Worm (Caenorhabditis elegans) whole organism, early embryonic: ENCODE measurements around the gene Y25C1A.7.

Source experiments
- B0310.2 ChIP-seq: sonication (generic microtip); optimal IDR thresholded peaks from 2 replicates; lab custom pipeline; 2016; ENCODE audit warnings: mild to moderate bottlenecking, missing genetic modification characterization, missing compliant biosample characterization
- aly-1 ChIP-seq: sonication (generic microtip); optimal IDR thresholded peaks from 2 replicates; lab custom pipeline; 2016; ENCODE audit warnings: missing genetic modification characterization, missing compliant biosample characterization
- ama-1 ChIP-seq: fragments of 150-350 bp; optimal IDR thresholded peaks from 2 replicates; lab custom pipeline; 2014
- ceh-13 ChIP-seq: fragments of 200-800 bp; sonication (Bioruptor generic); optimal IDR thresholded peaks from 2 replicates; lab custom pipeline; 2018; ENCODE audit warnings: mild to moderate bottlenecking, missing genetic modification characterization, missing compliant biosample characterization
- ets-7 ChIP-seq: sonication (generic microtip); optimal IDR thresholded peaks from 2 replicates; lab custom pipeline; 2016; ENCODE audit warnings: missing genotype, missing genetic modification characterization, missing compliant biosample characterization
- hmg-4 ChIP-seq: fragments of 200-800 bp; sonication (Bioruptor generic); optimal IDR thresholded peaks from 2 replicates; lab custom pipeline; 2018; ENCODE audit warnings: mild to moderate bottlenecking, missing genetic modification characterization, missing compliant biosample characterization
- scrt-1 ChIP-seq: fragments of 200-800 bp; sonication (Bioruptor generic); IDR thresholded peaks from 2 replicates; pipeline ENCODE4 v1.3.6; 2022; ENCODE audit warnings: missing genetic modification characterization, missing compliant biosample characterization
- sea-1 ChIP-seq: fragments of 200-800 bp; sonication (Bioruptor generic); conservative IDR thresholded peaks from 2 replicates; pipeline ENCODE4 v1.3.6; 2022; ENCODE audit warnings: missing genetic modification characterization, missing compliant biosample characterization
- tra-4 ChIP-seq: sonication (generic microtip); optimal IDR thresholded peaks from 2 replicates; lab custom pipeline; 2017; ENCODE audit warnings: missing genetic modification characterization, missing compliant biosample characterization

ce11 chrII:3028264-3028663, 42.6 kb downstream of the Y25C1A.7 start:
- TF ChIP-seq tra-4 (tag; lab: Kevin White, UChicago): no peak
- no peak for TF ChIP-seq ama-1 (lab: Kevin White, UChicago)
- no peak for TF ChIP-seq ceh-13 (GFP tag; lab: Kevin White, UChicago)
- no peak for TF ChIP-seq ets-7 (tag; lab: Kevin White, UChicago)
- TF ChIP-seq hmg-4 (GFP tag; lab: Kevin White, UChicago): no peak
- TF ChIP-seq scrt-1 (GFP tag; lab: Robert Waterston, UW): no peak
- TF ChIP-seq sea-1: no peak
- TF ChIP-seq aly-1: no peak
- no peak for TF ChIP-seq B0310.2 (tag; lab: Kevin White, UChicago)
